Worm (Caenorhabditis elegans): ENCODE measurements around the gene C02F5.10.
A peak's percentile ranks its signal among the peaks of the same experiment; 100 is the strongest.

The C02F5.10 gene

DNA sequence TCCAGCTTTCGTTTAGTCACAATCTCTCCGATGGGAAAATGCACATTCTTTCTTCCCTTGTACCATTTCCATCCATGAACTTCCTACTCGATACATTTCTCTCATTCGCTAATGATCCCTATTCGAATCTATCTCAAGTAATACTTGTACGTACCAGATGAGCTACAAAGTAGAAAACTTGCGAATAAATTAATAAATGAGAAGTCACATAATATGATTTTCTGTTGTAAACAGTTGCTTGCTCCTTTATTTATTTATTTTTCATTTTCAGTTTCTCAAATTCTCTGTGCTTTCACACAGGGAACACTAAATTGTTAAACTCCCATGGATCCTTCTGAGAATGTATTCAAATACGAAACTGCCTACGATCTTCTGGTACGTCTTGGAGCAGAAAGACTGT is 23.1 kb downstream of the C02F5.10 start, which contains the start of gene rfs-1:
Gene rfs-1, plus strand, starts transcription at position 301 of the 400 bp plus-strand sequence.
- TF ChIP-seq sea-2 (GFP tag; optimal IDR thresholded peaks at IDR 0.05), result no peak
- TF ChIP-seq unc-39 (tag; optimal IDR thresholded peaks at IDR 0.05), result no peak
- no peak for TF ChIP-seq mdl-1 (tag; optimal IDR thresholded peaks at IDR 0.05)
- TF ChIP-seq R02D3.7 (tag; optimal IDR thresholded peaks at IDR 0.05), result no peak
- no peak for TF ChIP-seq skn-1 (tag; optimal IDR thresholded peaks at IDR 0.05)
- TF ChIP-seq nhr-23 (tag; optimal IDR thresholded peaks at IDR 0.05), result no peak
- TF ChIP-seq nhr-11 (tag; optimal IDR thresholded peaks at IDR 0.05), result no peak
- TF ChIP-seq ceh-28 (tag; optimal IDR thresholded peaks at IDR 0.05), result no peak
- TF ChIP-seq aly-2 (tag; optimal IDR thresholded peaks at IDR 0.05), result no peak
- TF ChIP-seq fkh-10 (GFP tag; optimal IDR thresholded peaks at IDR 0.05), result no peak
- TF ChIP-seq lsy-12 (tag; optimal IDR thresholded peaks at IDR 0.05), result no peak
- no peak for TF ChIP-seq zag-1 (tag; optimal IDR thresholded peaks at IDR 0.05)
- TF ChIP-seq nhr-77 (tag; optimal IDR thresholded peaks at IDR 0.05), result no peak
- no peak for TF ChIP-seq ceh-9 (tag; optimal IDR thresholded peaks at IDR 0.05)

DNA sequence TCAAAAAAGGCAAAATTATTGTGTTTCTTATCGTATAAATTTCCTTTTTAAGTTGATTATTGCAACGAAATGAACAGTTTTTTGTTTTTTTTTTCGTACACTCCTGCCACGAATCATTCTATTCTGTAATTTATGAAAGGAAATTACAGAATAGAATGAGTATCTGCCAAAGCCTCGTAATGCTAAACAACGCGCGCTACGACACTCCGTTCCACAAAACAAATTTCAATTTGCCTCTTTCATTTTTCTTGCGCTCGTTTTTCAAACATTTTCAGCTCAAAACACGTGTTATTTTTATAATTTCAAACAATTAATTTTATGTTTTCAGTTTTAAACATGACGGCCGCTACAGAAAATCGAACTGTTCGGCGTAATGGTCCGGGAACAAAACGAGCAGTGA is 24.5 kb downstream of the C02F5.10 start, which contains the start of gene mob-4:
Gene mob-4, plus strand, starts transcription at position 329 of the 400 bp plus-strand sequence.
- TF ChIP-seq pha-4 (tag; optimal IDR thresholded peaks at IDR 0.05) (peak; percentile 22), fos-1 (tag; optimal IDR thresholded peaks at IDR 0.05) (no peak), nhr-43 (tag; optimal IDR thresholded peaks at IDR 0.05; ENCODE audit: poor library complexity, severe bottlenecking) (no peak), ama-1 (optimal IDR thresholded peaks at IDR 0.05) (no peak), nhr-23 (tag; optimal IDR thresholded peaks at IDR 0.05) (no peak), snpc-4 (tag; optimal IDR thresholded peaks at IDR 0.05) (no peak), hmg-11 (tag; optimal IDR thresholded peaks at IDR 0.05) (peak; percentile 41), R02D3.7 (tag; optimal IDR thresholded peaks at IDR 0.05) (no peak), elt-1 (tag; optimal IDR thresholded peaks at IDR 0.05) (no peak), mdl-1 (tag; optimal IDR thresholded peaks at IDR 0.05) (no peak), aly-2 (tag; optimal IDR thresholded peaks at IDR 0.05) (no peak), lsy-12 (tag; optimal IDR thresholded peaks at IDR 0.05) (no peak), lin-39 (tag; optimal IDR thresholded peaks at IDR 0.05) (no peak), egl-5 (tag; optimal IDR thresholded peaks at IDR 0.05) (peak; percentile 1), nfya-1 (tag; optimal IDR thresholded peaks at IDR 0.05; ENCODE audit: insufficient read depth) (peak; percentile 11), ztf-4 (tag; optimal IDR thresholded peaks at IDR 0.05) (no peak), ZK546.5 (tag; optimal IDR thresholded peaks at IDR 0.05) (no peak), nhr-76 (tag; optimal IDR thresholded peaks at IDR 0.05) (no peak), ceh-82 (tag; optimal IDR thresholded peaks at IDR 0.05) (no peak), lin-15B (tag; optimal IDR thresholded peaks at IDR 0.05) (peak; percentile 57)

DNA sequence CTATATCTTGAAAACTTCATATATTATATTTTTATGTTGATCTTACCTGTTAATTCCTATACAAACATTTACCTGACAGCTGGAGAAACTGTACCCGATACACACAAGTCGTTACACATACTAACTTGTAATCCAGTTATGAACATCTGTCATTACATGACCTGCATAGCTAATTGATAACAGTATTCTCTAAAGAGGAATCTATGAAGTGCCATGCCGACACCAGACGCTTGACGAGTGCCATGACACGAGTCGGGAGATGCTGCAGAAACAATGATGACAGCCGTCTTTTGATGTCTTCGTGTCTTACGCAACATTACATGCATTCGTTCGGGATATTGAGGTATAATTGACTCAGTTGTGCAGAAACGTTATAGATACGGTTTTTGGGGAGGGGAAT is 29.2 kb downstream of the C02F5.10 start:
- TF ChIP-seq lin-15B (tag; optimal IDR thresholded peaks at IDR 0.05) (no peak), nhr-12 (tag; optimal IDR thresholded peaks at IDR 0.05) (no peak), nhr-67 (tag; optimal IDR thresholded peaks at IDR 0.05) (no peak), mml-1 (tag; optimal IDR thresholded peaks at IDR 0.05) (no peak), nhr-76 (tag; optimal IDR thresholded peaks at IDR 0.05) (no peak), ceh-9 (tag; optimal IDR thresholded peaks at IDR 0.05) (no peak), ceh-82 (tag; optimal IDR thresholded peaks at IDR 0.05) (no peak)

DNA sequence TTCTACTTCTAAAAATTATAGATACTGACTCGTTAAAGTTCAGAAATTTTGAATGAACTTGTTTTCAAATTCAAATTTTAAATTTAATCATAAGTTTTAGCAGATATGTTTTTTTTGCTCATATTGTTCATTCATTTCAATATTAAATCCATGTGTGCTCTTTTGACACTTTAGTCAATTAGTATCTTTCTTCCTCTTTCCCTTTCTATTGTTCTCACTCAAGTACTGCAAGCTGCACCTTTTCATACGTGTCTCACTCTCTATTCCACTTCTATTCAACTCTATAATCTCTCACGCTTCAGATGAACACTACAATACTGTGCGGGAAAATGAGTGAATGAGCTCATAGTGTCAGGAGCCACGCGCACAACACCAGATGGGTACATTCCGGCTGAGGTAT is 31.4 kb downstream of the C02F5.10 start, which contains the start of gene C30A5.16:
Gene C30A5.16, plus strand, starts transcription at position 301 of the 400 bp plus-strand sequence.
- TF ChIP-seq jun-1 (tag; optimal IDR thresholded peaks at IDR 0.05), result no peak
- TF ChIP-seq mdl-1 (tag; optimal IDR thresholded peaks at IDR 0.05), result no peak
- no peak for TF ChIP-seq ceh-28 (tag; optimal IDR thresholded peaks at IDR 0.05)
- no peak for TF ChIP-seq aly-2 (tag; optimal IDR thresholded peaks at IDR 0.05)
- no peak for TF ChIP-seq nhr-11 (tag; optimal IDR thresholded peaks at IDR 0.05)
- TF ChIP-seq daf-12 (tag; optimal IDR thresholded peaks at IDR 0.05), result no peak
- TF ChIP-seq elt-2 (tag; optimal IDR thresholded peaks at IDR 0.05), result no peak
- no peak for TF ChIP-seq unc-62 (GFP tag; optimal IDR thresholded peaks at IDR 0.05)
- TF ChIP-seq pqm-1 (tag; optimal IDR thresholded peaks at IDR 0.05), result no peak
- no peak for TF ChIP-seq nhr-67 (tag; optimal IDR thresholded peaks at IDR 0.05)
- no peak for TF ChIP-seq nhr-43 (tag; optimal IDR thresholded peaks at IDR 0.05; ENCODE audit: poor library complexity, severe bottlenecking)
- TF ChIP-seq fos-1 (tag; optimal IDR thresholded peaks at IDR 0.05), result no peak
- no peak for TF ChIP-seq snpc-4 (tag; optimal IDR thresholded peaks at IDR 0.05)
- TF ChIP-seq nhr-28 (tag; optimal IDR thresholded peaks at IDR 0.05), result no peak
- TF ChIP-seq fkh-10 (GFP tag; optimal IDR thresholded peaks at IDR 0.05), result no peak
- no peak for TF ChIP-seq hmg-11 (tag; optimal IDR thresholded peaks at IDR 0.05)
- no peak for TF ChIP-seq egl-5 (tag; optimal IDR thresholded peaks at IDR 0.05)
- TF ChIP-seq fkh-2 (tag; optimal IDR thresholded peaks at IDR 0.05), result no peak
- TF ChIP-seq mml-1 (tag; optimal IDR thresholded peaks at IDR 0.05), result no peak
- TF ChIP-seq nhr-76 (tag; optimal IDR thresholded peaks at IDR 0.05), result no peak

All from whole organism, L3 larva.